Fruit fly (Drosophila melanogaster) whole organism: Measurements from ENCODE around the gene Vps8.

Experiments used
- CG8478 ChIP-seq: fragments of >200 bp; optimal IDR thresholded peaks from 2 replicates; lab custom pipeline; 2018; ENCODE audit warnings: inconsistent platforms
- Dll ChIP-seq: fragments of >200 bp; optimal IDR thresholded peaks from 2 replicates; lab custom pipeline; 2017
- EcR ChIP-seq, 2 experiments: fragments of >200 bp; optimal IDR thresholded peaks; 2 replicates each; lab custom pipeline; 2017; ENCODE audit warnings: missing biosample characterization in 2 of 2, missing genetic modification characterization in 2 of 2, missing genetic modification reagents in 2 of 2
- pan ChIP-seq: fragments of >200 bp; optimal IDR thresholded peaks from 2 replicates; lab custom pipeline; 2017
- psq ChIP-seq: fragments of >200 bp; optimal IDR thresholded peaks from 2 replicates; lab custom pipeline; 2017
- usp ChIP-seq: fragments of >200 bp; optimal IDR thresholded peaks from 2 replicates; lab custom pipeline; 2017; ENCODE audit warnings: missing biosample characterization, missing genetic modification characterization, mixed read lengths

Vps8 gene

DNA sequence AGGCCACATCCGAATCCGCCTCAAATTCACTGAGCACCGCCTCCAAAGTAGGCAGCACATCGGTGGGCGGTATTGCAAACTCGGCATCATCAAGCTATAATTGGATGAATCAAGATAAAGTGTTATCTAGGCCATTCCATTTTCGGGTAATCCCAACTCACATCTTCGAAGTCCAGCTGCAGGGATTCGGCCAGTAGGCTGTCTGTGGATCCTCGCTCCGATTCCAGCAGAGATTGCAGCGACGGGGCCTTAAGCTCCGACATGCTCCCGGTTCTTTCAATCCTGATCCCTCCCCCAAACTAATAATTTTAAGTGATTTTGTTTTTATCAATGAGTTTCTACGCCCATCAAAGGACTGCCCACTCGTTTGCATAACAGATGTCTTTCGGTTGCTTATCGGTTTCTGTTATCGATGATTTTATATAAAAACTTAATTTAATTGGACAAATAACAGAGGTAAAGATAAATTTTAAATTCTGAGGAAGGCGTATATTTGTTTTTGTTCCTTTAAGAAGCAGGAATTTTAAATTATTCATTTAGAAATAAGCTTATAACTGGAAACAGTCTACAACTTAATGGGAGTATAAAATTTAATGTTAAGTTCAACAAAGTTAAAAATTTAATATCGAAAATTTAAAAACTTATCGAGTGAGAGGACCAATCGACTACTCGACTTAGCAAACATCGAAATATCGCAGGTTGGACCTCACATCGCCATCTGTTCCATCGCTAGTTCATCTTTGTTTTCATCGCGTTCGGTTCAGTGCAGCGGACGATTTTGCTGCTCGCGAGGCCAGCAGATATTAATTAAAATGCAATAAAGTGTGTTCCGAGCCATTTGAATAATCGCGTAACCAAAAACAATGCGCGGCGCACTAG lies at the start of gene Vps8, which contains the start of gene sfl:
Gene Vps8 (minus strand): TSS at position 370 of the 879 bp plus-strand sequence.
Gene sfl (plus strand): TSS at position 753 of the 879 bp plus-strand sequence.
- TF ChIP-seq CG8478 (lab: Kevin White, UChicago), result no peak
- no peak for TF ChIP-seq pan (lab: Kevin White, UChicago)
- TF ChIP-seq psq, result no peak
- TF ChIP-seq EcR (GFP tag; optimal IDR thresholded peaks at IDR 0.05; lab: Kevin White, UChicago), result no peak
- TF ChIP-seq Dll (lab: Kevin White, UChicago), result no peak
- no peak for TF ChIP-seq usp (GFP tag; lab: Kevin White, UChicago)

dm6 chr3L:6530429-6530828 lies 35.3 kb upstream of the Vps8 start, which contains the start of gene betaTub65B:
TSS of gene betaTub65B (plus strand) at chr3L:6530729.
- no peak for TF ChIP-seq Dll (lab: Kevin White, UChicago)
- TF ChIP-seq psq, result no peak
- TF ChIP-seq EcR (GFP tag; optimal IDR thresholded peaks at IDR 0.05; lab: Kevin White, UChicago), result no peak
- no peak for TF ChIP-seq usp (GFP tag; lab: Kevin White, UChicago)
- no peak for TF ChIP-seq pan (lab: Kevin White, UChicago)
- TF ChIP-seq CG8478 (lab: Kevin White, UChicago), result no peak

dm6 chr3L:6522785-6523184 lies 27.7 kb upstream of the Vps8 start:
- no peak for TF ChIP-seq psq
- TF ChIP-seq Dll (lab: Kevin White, UChicago), result no peak
- no peak for TF ChIP-seq EcR (GFP tag; optimal IDR thresholded peaks at IDR 0.05; lab: Kevin White, UChicago)
- no peak for TF ChIP-seq pan (lab: Kevin White, UChicago)
- TF ChIP-seq CG8478 (lab: Kevin White, UChicago), result no peak
- TF ChIP-seq usp (GFP tag; lab: Kevin White, UChicago), result no peak

- no peak for TF ChIP-seq pan (lab: Kevin White, UChicago)
- no peak for TF ChIP-seq Dll (lab: Kevin White, UChicago)
- TF ChIP-seq psq, result no peak
- TF ChIP-seq CG8478 (lab: Kevin White, UChicago), result no peak
- TF ChIP-seq EcR (GFP tag; optimal IDR thresholded peaks at IDR 0.05; lab: Kevin White, UChicago), result no peak
- no peak for TF ChIP-seq usp (GFP tag; lab: Kevin White, UChicago)
Observed at dm6 chr3L:6519678-6520077, 24.6 kb upstream of the Vps8 start.

- TF ChIP-seq Dll (lab: Kevin White, UChicago) (no peak), EcR (GFP tag; optimal IDR thresholded peaks at IDR 0.05; lab: Kevin White, UChicago) (no peak), psq (no peak), usp (GFP tag; lab: Kevin White, UChicago) (no peak), pan (lab: Kevin White, UChicago) (no peak), CG8478 (lab: Kevin White, UChicago) (no peak)
Observed at dm6 chr3L:6516901-6517300, 21.8 kb upstream of the Vps8 start.

DNA sequence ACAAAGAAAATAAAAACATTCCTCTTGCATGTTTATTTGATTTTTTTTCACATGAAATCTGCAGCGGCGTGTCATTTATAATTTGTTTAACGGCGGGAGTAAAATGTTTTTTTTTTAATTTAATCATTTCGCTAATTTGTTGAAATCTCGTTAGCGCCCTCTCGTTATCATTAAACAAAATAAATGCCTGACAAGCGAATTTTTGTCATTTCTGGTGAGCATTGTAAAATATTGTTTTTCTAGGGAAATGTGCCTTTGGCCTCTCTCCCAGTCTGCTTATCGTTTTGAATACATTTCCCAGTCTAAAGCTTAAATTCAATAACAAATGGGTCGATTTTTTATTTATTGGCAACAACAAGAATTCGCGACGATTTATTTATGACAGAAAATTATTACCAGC lies 17.2 kb upstream of the Vps8 start:
- no peak for TF ChIP-seq Dll (lab: Kevin White, UChicago)
- TF ChIP-seq usp (GFP tag; lab: Kevin White, UChicago), result no peak
- TF ChIP-seq psq, result no peak
- TF ChIP-seq CG8478 (lab: Kevin White, UChicago), result no peak
- TF ChIP-seq EcR (GFP tag; optimal IDR thresholded peaks at IDR 0.05; lab: Kevin White, UChicago), result no peak
- no peak for TF ChIP-seq pan (lab: Kevin White, UChicago)

dm6 chr3L:6508083-6508482 lies 13.0 kb upstream of the Vps8 start:
- TF ChIP-seq psq (no peak), usp (GFP tag; lab: Kevin White, UChicago) (no peak), EcR (GFP tag; optimal IDR thresholded peaks at IDR 0.05; lab: Kevin White, UChicago) (no peak), pan (lab: Kevin White, UChicago) (no peak), Dll (lab: Kevin White, UChicago) (no peak), CG8478 (lab: Kevin White, UChicago) (no peak)

DNA sequence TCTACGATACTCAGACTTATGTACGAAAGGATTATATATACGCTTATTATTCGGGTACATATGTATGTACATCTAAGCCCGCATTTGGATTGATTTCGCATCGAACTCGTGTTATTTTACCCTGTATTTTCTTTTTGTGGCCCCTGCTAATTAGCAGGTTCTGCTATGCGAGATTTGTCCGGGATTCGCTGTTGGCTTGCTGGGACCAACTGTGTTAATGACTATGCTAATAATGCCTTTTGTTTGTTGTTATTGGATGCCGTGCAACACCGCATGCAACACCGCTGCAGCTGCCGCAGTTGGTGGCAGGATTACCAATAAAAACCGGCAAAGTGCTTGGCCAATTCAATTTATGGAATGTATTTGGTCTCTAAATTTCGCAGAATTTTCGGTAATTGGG lies 5.4 kb upstream of the Vps8 start:
- TF ChIP-seq psq, result no peak
- no peak for TF ChIP-seq usp (GFP tag; lab: Kevin White, UChicago)
- TF ChIP-seq EcR (GFP tag; optimal IDR thresholded peaks at IDR 0.05; lab: Kevin White, UChicago), result no peak
- TF ChIP-seq pan (lab: Kevin White, UChicago), result no peak
- TF ChIP-seq CG8478 (lab: Kevin White, UChicago), result no peak
- TF ChIP-seq Dll (lab: Kevin White, UChicago), result no peak

- no peak for TF ChIP-seq psq
- TF ChIP-seq CG8478 (lab: Kevin White, UChicago), result no peak
- TF ChIP-seq usp (GFP tag; lab: Kevin White, UChicago), result no peak
- no peak for TF ChIP-seq pan (lab: Kevin White, UChicago)
- TF ChIP-seq Dll (lab: Kevin White, UChicago), result no peak
- no peak for TF ChIP-seq EcR (GFP tag; optimal IDR thresholded peaks at IDR 0.05; lab: Kevin White, UChicago)
Observed at dm6 chr3L:6498602-6499001, 3.5 kb upstream of the Vps8 start.

DNA sequence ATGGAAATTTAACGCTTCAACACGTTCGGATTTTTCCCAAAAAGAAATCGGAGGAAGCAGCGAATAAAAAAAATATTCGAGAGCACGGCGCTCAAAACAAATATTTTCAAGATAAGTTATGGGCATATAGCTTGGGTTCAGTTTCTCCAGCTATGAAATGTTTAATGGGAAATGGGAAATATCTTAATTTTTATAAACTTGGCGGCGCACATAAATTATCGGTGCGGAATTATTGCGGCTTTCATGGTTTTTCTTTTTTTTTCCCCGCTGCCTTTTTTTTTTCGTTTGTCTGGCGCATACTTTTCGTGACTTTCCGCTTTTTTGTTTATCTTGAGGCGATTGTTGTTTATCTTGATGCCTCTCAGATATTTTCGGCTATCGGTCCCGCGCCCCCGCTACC lies 2.9 kb upstream of the Vps8 start:
- TF ChIP-seq CG8478 (lab: Kevin White, UChicago) (no peak), psq (no peak), Dll (lab: Kevin White, UChicago) (no peak), EcR (GFP tag; optimal IDR thresholded peaks at IDR 0.05; lab: Kevin White, UChicago) (no peak), pan (lab: Kevin White, UChicago) (no peak), usp (GFP tag; lab: Kevin White, UChicago) (no peak)

dm6 chr3L:6496922-6497232 lies 1.8 kb upstream of the Vps8 start:
- TF ChIP-seq psq, result no peak
- TF ChIP-seq EcR (GFP tag; optimal IDR thresholded peaks at IDR 0.05; lab: Kevin White, UChicago), result no peak
- TF ChIP-seq Dll (lab: Kevin White, UChicago), result no peak
- TF ChIP-seq CG8478 (lab: Kevin White, UChicago), result no peak
- TF ChIP-seq usp (GFP tag; lab: Kevin White, UChicago), result no peak
- TF ChIP-seq pan (lab: Kevin White, UChicago), result no peak
